Fruit fly (Drosophila melanogaster) whole organism, embryonic: Measurements from ENCODE around the gene drm.
A peak's percentile ranks its signal among the peaks of the same experiment; 100 is the strongest.

ENCODE experiments used
- Atf3 ChIP-seq: fragments of 200-800 bp; sonication (Bioruptor generic); optimal IDR thresholded peaks from 3 replicates; lab custom pipeline; 2016; ENCODE audit warnings: missing biosample characterization, missing genetic modification characterization
- Bteb2 ChIP-seq: fragments of 200-800 bp; sonication (Bioruptor generic); optimal IDR thresholded peaks from 2 replicates; lab custom pipeline; 2016; ENCODE audit warnings: missing biosample characterization, missing genetic modification characterization
- CG10209 ChIP-seq: fragments of 200-800 bp; sonication (Bioruptor generic); optimal IDR thresholded peaks from 3 replicates; lab custom pipeline; 2017; ENCODE audit warnings: missing biosample characterization, mild to moderate bottlenecking, missing genetic modification characterization, missing genetic modification reagents
- CG1024 ChIP-seq: fragments of 200-800 bp; sonication (Bioruptor generic); IDR thresholded peaks from 2 replicates; pipeline ENCODE4 v1.3.6; 2022; ENCODE audit warnings: missing biosample characterization, missing genetic modification characterization
- CG10543 ChIP-seq: fragments of 200-800 bp; sonication (Bioruptor generic); optimal IDR thresholded peaks from 3 replicates; lab custom pipeline; 2017; ENCODE audit warnings: missing biosample characterization, mild to moderate bottlenecking, missing genetic modification characterization, moderate library complexity
- CG10654 ChIP-seq: fragments of 200-800 bp; sonication (Bioruptor generic); optimal IDR thresholded peaks from 2 replicates; lab custom pipeline; 2016; ENCODE audit warnings: missing biosample characterization, missing genetic modification characterization
- CG11093 ChIP-seq: fragments of 200-800 bp; sonication (Bioruptor generic); IDR thresholded peaks from 3 replicates; pipeline ENCODE4 v1.3.6; 2022; ENCODE audit warnings: missing biosample characterization, missing genetic modification characterization
- CG11723 ChIP-seq: fragments of 200-800 bp; sonication (Bioruptor generic); optimal IDR thresholded peaks from 2 replicates; lab custom pipeline; 2017; ENCODE audit warnings: missing biosample characterization, mild to moderate bottlenecking, missing genetic modification characterization
- CG12219 ChIP-seq: fragments of 200-800 bp; sonication (Bioruptor generic); optimal IDR thresholded peaks from 3 replicates; lab custom pipeline; 2018; ENCODE audit warnings: missing biosample characterization, mild to moderate bottlenecking, missing genetic modification characterization
- CG12236 ChIP-seq: fragments of 200-800 bp; sonication (Bioruptor generic); optimal IDR thresholded peaks from 2 replicates; lab custom pipeline; 2016; ENCODE audit warnings: missing biosample characterization, missing genetic modification characterization
- CG1233 ChIP-seq: fragments of 200-800 bp; sonication (Bioruptor generic); optimal IDR thresholded peaks from 4 replicates; lab custom pipeline; 2018; ENCODE audit warnings: missing biosample characterization, mild to moderate bottlenecking, missing genetic modification characterization
- CG13775 ChIP-seq: fragments of 200-800 bp; sonication (Bioruptor generic); optimal IDR thresholded peaks from 3 replicates; lab custom pipeline; 2017; ENCODE audit warnings: missing biosample characterization, mild to moderate bottlenecking, missing genetic modification characterization
- CG30431 ChIP-seq: fragments of 200-800 bp; sonication (Bioruptor generic); optimal IDR thresholded peaks from 2 replicates; lab custom pipeline; 2017; ENCODE audit warnings: missing biosample characterization, missing genetic modification characterization
- CG3065 ChIP-seq: fragments of 200-800 bp; sonication (Bioruptor generic); optimal IDR thresholded peaks from 2 replicates; lab custom pipeline; 2016; ENCODE audit warnings: missing biosample characterization, missing genetic modification characterization
- CG31224 ChIP-seq: fragments of 200-800 bp; sonication (Bioruptor generic); IDR thresholded peaks from 2 replicates; pipeline ENCODE4 v1.3.6; 2022; ENCODE audit warnings: missing biosample characterization, missing genetic modification characterization
- CG31441 ChIP-seq: fragments of 200-800 bp; sonication (Bioruptor generic); IDR thresholded peaks from 2 replicates; pipeline ENCODE4 v1.3.6; 2022; ENCODE audit warnings: missing biosample characterization, missing genetic modification characterization
- CG33213 ChIP-seq: fragments of 200-800 bp; sonication (Bioruptor generic); optimal IDR thresholded peaks from 3 replicates; lab custom pipeline; 2016; ENCODE audit warnings: missing biosample characterization, missing genetic modification characterization
- CG42726 ChIP-seq: fragments of 200-800 bp; sonication (Bioruptor generic); IDR thresholded peaks from 2 replicates; pipeline ENCODE4 v1.3.6; 2022; ENCODE audit warnings: missing biosample characterization, missing genetic modification characterization; ENCODE audit not compliant: partially characterized antibody
- CG7786 ChIP-seq: fragments of 200-800 bp; sonication (Bioruptor generic); optimal IDR thresholded peaks from 2 replicates; lab custom pipeline; 2016; ENCODE audit warnings: missing biosample characterization, missing genetic modification characterization
- CG8089 ChIP-seq: fragments of 200-800 bp; sonication (Bioruptor generic); optimal IDR thresholded peaks from 3 replicates; lab custom pipeline; 2016; ENCODE audit warnings: missing biosample characterization, missing genetic modification characterization
- CG8290 ChIP-seq, 3 experiments: fragments of 200-800 bp; sonication (Bioruptor generic); optimal IDR thresholded peaks; 2 replicates each; lab custom pipeline; 2016 to 2019; ENCODE audit warnings: missing biosample characterization in 3 of 3, missing genetic modification characterization in 3 of 3, mild to moderate bottlenecking in 2 of 3, moderate library complexity in 1 of 3
- CHES-1-like ChIP-seq: fragments of 200-800 bp; sonication (Bioruptor generic); optimal IDR thresholded peaks from 2 replicates; lab custom pipeline; 2016; ENCODE audit warnings: missing biosample characterization, missing genetic modification characterization
- D ChIP-seq, 2 experiments: fragments of 200-800 bp in 1 of 2; fragments of >200 bp in 1 of 2; sonication (Bioruptor generic) in 1 of 2; optimal IDR thresholded peaks; 2 replicates in 1 of 2; 3 replicates in 1 of 2; lab custom pipeline; 2017; ENCODE audit warnings: mild to moderate bottlenecking in 1 of 2, missing biosample characterization in 1 of 2, missing genetic modification characterization in 1 of 2, missing genetic modification reagents in 1 of 2
- Ets65A ChIP-seq: fragments of 200-800 bp; sonication (Bioruptor generic); peaks from one replicate; lab custom pipeline; 2016; ENCODE audit warnings: missing biosample characterization, missing genetic modification characterization
- Max ChIP-seq: fragments of 200-800 bp; sonication (Bioruptor generic); optimal IDR thresholded peaks from 2 replicates; lab custom pipeline; 2016; ENCODE audit warnings: missing biosample characterization, mild to moderate bottlenecking, missing genetic modification characterization
- Mes4 ChIP-seq: fragments of 200-800 bp; sonication (Bioruptor generic); optimal IDR thresholded peaks from 2 replicates; lab custom pipeline; 2016; ENCODE audit warnings: missing biosample characterization, missing genetic modification characterization
- Neu2 ChIP-seq: fragments of 200-800 bp; sonication (Bioruptor generic); optimal IDR thresholded peaks from 3 replicates; lab custom pipeline; 2016; ENCODE audit warnings: missing biosample characterization, missing genetic modification characterization, borderline replicate concordance
- Opbp ChIP-seq: fragments of 200-800 bp; sonication (Bioruptor generic); IDR thresholded peaks from 3 replicates; pipeline ENCODE4 v1.3.6; 2022; ENCODE audit warnings: missing biosample characterization, missing genetic modification characterization; ENCODE audit not compliant: partially characterized antibody
- Ptx1 ChIP-seq: fragments of 200-800 bp; sonication (Bioruptor generic); IDR thresholded peaks from 2 replicates; pipeline ENCODE4 v1.3.6; 2022; ENCODE audit warnings: missing biosample characterization, missing genetic modification characterization
- Spps ChIP-seq: fragments of 200-800 bp; sonication (Bioruptor generic); optimal IDR thresholded peaks from 2 replicates; lab custom pipeline; 2018; ENCODE audit warnings: missing biosample characterization, mild to moderate bottlenecking, missing genetic modification characterization
- Xrp1 ChIP-seq: fragments of 200-800 bp; sonication (Bioruptor generic); IDR thresholded peaks from 2 replicates; pipeline ENCODE4 v1.3.6; 2022; ENCODE audit warnings: missing biosample characterization, missing genetic modification characterization
- chif ChIP-seq, 2 experiments: fragments of 200-800 bp; sonication (Bioruptor generic); optimal IDR thresholded peaks; 3 replicates each; lab custom pipeline; 2016; ENCODE audit warnings: missing biosample characterization in 2 of 2, missing genetic modification characterization in 2 of 2
- chm ChIP-seq: fragments of 200-800 bp; sonication (Bioruptor generic); IDR thresholded peaks from 2 replicates; pipeline ENCODE4 v1.3.6; 2022; ENCODE audit warnings: missing biosample characterization, missing genetic modification characterization
- croc ChIP-seq: fragments of 200-800 bp; sonication (Bioruptor generic); conservative IDR thresholded peaks from 3 replicates; pipeline ENCODE4 v1.3.6; 2022; ENCODE audit warnings: missing biosample characterization, missing genetic modification characterization
- cwo ChIP-seq: fragments of 200-800 bp; sonication (Bioruptor generic); optimal IDR thresholded peaks from 3 replicates; lab custom pipeline; 2017; ENCODE audit warnings: missing biosample characterization, missing genetic modification characterization, mild to moderate bottlenecking, moderate library complexity, missing genetic modification reagents
- esg ChIP-seq: fragments of 200-800 bp; sonication (Bioruptor generic); conservative IDR thresholded peaks from 2 replicates; pipeline ENCODE4 v1.3.6; 2022; ENCODE audit warnings: missing biosample characterization, missing genetic modification characterization
- eyg ChIP-seq: fragments of 200-800 bp; sonication (Bioruptor generic); optimal IDR thresholded peaks from 3 replicates; lab custom pipeline; 2016; ENCODE audit warnings: missing biosample characterization, missing genetic modification characterization
- fd102C ChIP-seq: fragments of 200-800 bp; sonication (Bioruptor generic); optimal IDR thresholded peaks from 2 replicates; lab custom pipeline; 2018; ENCODE audit warnings: missing biosample characterization, mild to moderate bottlenecking, missing genetic modification characterization, moderate library complexity
- fd3F ChIP-seq: fragments of 200-800 bp; sonication (Bioruptor generic); optimal IDR thresholded peaks from 2 replicates; lab custom pipeline; 2018; ENCODE audit warnings: missing biosample characterization, mild to moderate bottlenecking, missing genetic modification characterization, moderate library complexity
- ind ChIP-seq: fragments of 200-800 bp; sonication (Bioruptor generic); optimal IDR thresholded peaks from 3 replicates; lab custom pipeline; 2016; ENCODE audit warnings: missing biosample characterization, missing genetic modification characterization
- nerfin-1 ChIP-seq: fragments of 200-800 bp; sonication (Bioruptor generic); optimal IDR thresholded peaks from 3 replicates; lab custom pipeline; 2019; ENCODE audit warnings: missing biosample characterization, mild to moderate bottlenecking, missing genetic modification characterization, moderate library complexity
- nmo ChIP-seq: fragments of 200-800 bp; sonication (Bioruptor generic); optimal IDR thresholded peaks from 2 replicates; lab custom pipeline; 2018; ENCODE audit warnings: missing biosample characterization, mild to moderate bottlenecking, missing genetic modification characterization, moderate library complexity
- nom ChIP-seq: fragments of 200-800 bp; sonication (Bioruptor generic); optimal IDR thresholded peaks from 2 replicates; lab custom pipeline; 2017; ENCODE audit warnings: missing biosample characterization, missing genetic modification characterization, mild to moderate bottlenecking, moderate library complexity, missing genetic modification reagents
- prd ChIP-seq, 3 experiments: fragments of >200 bp in 2 of 3; fragments of 200-800 bp in 1 of 3; sonication (Bioruptor generic) in 1 of 3; optimal IDR thresholded peaks in 2 of 3; IDR thresholded peaks in 1 of 3; 2 replicates in 2 of 3; 3 replicates in 1 of 3; pipeline versions ENCODE4 v1.3.6 to Lab custom; 2017 to 2022; ENCODE audit warnings: missing biosample characterization in 1 of 3, missing genetic modification characterization in 1 of 3
- pros ChIP-seq: fragments of 200-800 bp; sonication (Bioruptor generic); optimal IDR thresholded peaks from 3 replicates; lab custom pipeline; 2019; ENCODE audit warnings: missing biosample characterization, mild to moderate bottlenecking, missing genetic modification characterization, moderate library complexity
- pum ChIP-seq: fragments of 200-800 bp; sonication (Bioruptor generic); optimal IDR thresholded peaks from 2 replicates; lab custom pipeline; 2016; ENCODE audit warnings: missing biosample characterization, missing genetic modification characterization
- repo ChIP-seq: fragments of 200-800 bp; sonication (Bioruptor generic); optimal IDR thresholded peaks from 2 replicates; lab custom pipeline; 2016; ENCODE audit warnings: missing biosample characterization, missing genetic modification characterization
- sr ChIP-seq: fragments of 200-800 bp; sonication (Bioruptor generic); IDR thresholded peaks from 3 replicates; pipeline ENCODE4 v1.3.6; 2022; ENCODE audit warnings: missing biosample characterization, missing genetic modification characterization
- trh ChIP-seq: fragments of 200-800 bp; sonication (Bioruptor generic); optimal IDR thresholded peaks from 2 replicates; lab custom pipeline; 2016; ENCODE audit warnings: missing biosample characterization, missing genetic modification characterization
- vvl ChIP-seq: fragments of 200-800 bp; sonication (Bioruptor generic); IDR thresholded peaks from 2 replicates; pipeline ENCODE4 v1.3.6; 2022; ENCODE audit warnings: missing biosample characterization, missing genetic modification characterization

drm gene

DNA sequence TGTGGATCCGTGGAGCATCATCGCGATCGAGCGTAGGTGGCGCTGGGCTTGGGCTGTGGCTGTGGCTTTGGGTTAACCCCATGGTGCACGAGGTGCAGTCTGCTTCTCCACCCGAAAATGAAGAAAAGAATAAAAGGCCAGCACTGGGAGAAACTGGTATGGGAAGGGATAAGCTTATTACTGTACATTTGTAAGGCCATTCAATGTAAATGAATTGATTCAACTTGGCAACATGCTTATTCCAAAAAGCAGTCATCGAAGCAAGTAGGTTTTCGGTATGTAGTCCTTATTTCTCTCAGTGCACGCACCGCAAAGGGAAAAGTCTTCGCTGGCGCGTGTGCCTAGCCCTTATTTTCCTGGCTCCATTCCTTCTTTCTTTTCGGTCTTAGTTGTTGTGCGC, 27.5 kb downstream of the drm start (continued):
- TF ChIP-seq chm (GFP tag; lab: Robert Waterston, UW) (peak; percentile 52; the same call in 1 of the 2 replicates), CG42726 (GFP tag; lab: Robert Waterston, UW) (no peak), repo (GFP tag; lab: Kevin White, UChicago) (peak; percentile 25), CG33213 (GFP tag; lab: Kevin White, UChicago) (no peak), CG10654 (GFP tag; lab: Kevin White, UChicago) (peak; percentile 10), CG11723 (GFP tag; lab: Kevin White, UChicago) (no peak), croc (peak; percentile 67), CG3065 (GFP tag; lab: Kevin White, UChicago) (peak; percentile 17), Mes4 (GFP tag; lab: Kevin White, UChicago) (peak; percentile 1), CG12219 (peak; percentile 36), CG10543 (GFP tag; lab: Kevin White, UChicago) (no peak), CG11093 (GFP tag; lab: Robert Waterston, UW) (no peak), CG1024 (GFP tag; lab: Robert Waterston, UW) (peak; percentile 46; the same call in 1 of the 2 replicates), Xrp1 (GFP tag; lab: Robert Waterston, UW) (peak; percentile 71), CG8290 (GFP tag; optimal IDR thresholded peaks at IDR 0.05; lab: Kevin White, UChicago) (peak; percentile 6), CG8290 (tag; optimal IDR thresholded peaks at IDR 0.05; lab: Kevin White, UChicago) (no peak), nerfin-1 (tag; lab: Kevin White, UChicago) (peak; percentile 10), CG8089 (GFP tag; lab: Kevin White, UChicago) (peak; percentile 13), D (optimal IDR thresholded peaks at IDR 0.05; lab: Kevin White, UChicago) (no peak), D (GFP tag; optimal IDR thresholded peaks at IDR 0.05; lab: Kevin White, UChicago) (peak; percentile 55), CG10209 (no peak), CG31224 (GFP tag; lab: Robert Waterston, UW) (no peak), ind (peak; percentile 5), CHES-1-like (no peak), CG1233 (peak; percentile 35), nmo (GFP tag; lab: Kevin White, UChicago) (peak; percentile 57), Ptx1 (peak; percentile 32; the same call in 1 of the 2 replicates), esg (no peak), pum (peak; percentile 39), Opbp (GFP tag; lab: Robert Waterston, UW) (no peak), CG31441 (GFP tag; lab: Robert Waterston, UW) (peak; percentile 60), eyg (no peak), vvl (GFP tag; lab: Robert Waterston, UW) (peak; percentile 67), Atf3 (GFP tag; lab: Kevin White, UChicago) (no peak), Max (peak; percentile 15), Bteb2 (GFP tag; lab: Kevin White, UChicago) (no peak), CG30431 (GFP tag; lab: Kevin White, UChicago) (peak; percentile 19), sr (no peak), CG13775 (GFP tag; lab: Kevin White, UChicago) (peak; percentile 12), fd3F (GFP tag; lab: Kevin White, UChicago) (no peak), nom (GFP tag; lab: Kevin White, UChicago) (peak; percentile 4), Neu2 (GFP tag; lab: Kevin White, UChicago) (no peak), fd102C (GFP tag; lab: Kevin White, UChicago) (no peak), chif (GFP tag; optimal IDR thresholded peaks at IDR 0.05; lab: Kevin White, UChicago) (peak; percentile 14 to 68), prd (optimal IDR thresholded peaks at IDR 0.05; lab: Kevin White, UChicago) (no peak), prd (GFP tag; IDR thresholded peaks at IDR 0.05; lab: Robert Waterston, UW) (peak; percentile 72; the same call in 2 of the 3 replicates), Ets65A (GFP tag; lab: Kevin White, UChicago) (peak; percentile 67), trh (no peak), CG12236 (peak; percentile 7), pros (GFP tag; lab: Kevin White, UChicago) (no peak), CG7786 (GFP tag; lab: Kevin White, UChicago) (no peak), cwo (GFP tag; lab: Kevin White, UChicago) (no peak), Spps (tag; lab: Kevin White, UChicago) (peak; percentile 31)
